Worm (Caenorhabditis elegans) whole organism, young adult: Measurements from ENCODE around the gene col-178.

Experiments used
- B0035.1 ChIP-seq: sonication (generic microtip); optimal IDR thresholded peaks from 2 replicates; lab custom pipeline; 2016; ENCODE audit warnings: missing genetic modification characterization, mild to moderate bottlenecking, missing compliant biosample characterization, missing genotype, missing genetic modification reagents
- B0261.1 ChIP-seq: sonication (generic microtip); optimal IDR thresholded peaks from 2 replicates; lab custom pipeline; 2016; ENCODE audit warnings: mild to moderate bottlenecking, missing genetic modification characterization, moderate library complexity, missing compliant biosample characterization
- D2030.7 ChIP-seq: fragments of 200-800 bp; sonication (Bioruptor generic); IDR thresholded peaks from 2 replicates; pipeline ENCODE4 v1.3.6; 2022; ENCODE audit warnings: missing genetic modification reagents, missing genetic modification characterization, missing compliant biosample characterization
- F22D6.2 ChIP-seq: sonication (generic microtip); optimal IDR thresholded peaks from 2 replicates; lab custom pipeline; 2016; ENCODE audit warnings: mild to moderate bottlenecking, missing genetic modification characterization, missing compliant biosample characterization
- F33H1.4 ChIP-seq: fragments of 200-800 bp; sonication (Bioruptor generic); IDR thresholded peaks from 2 replicates; pipeline ENCODE4 v1.3.6; 2022; ENCODE audit warnings: missing genetic modification reagents, missing genetic modification characterization, missing compliant biosample characterization
- F39B2.1 ChIP-seq: fragments of 200-800 bp; sonication (Bioruptor generic); IDR thresholded peaks from 2 replicates; pipeline ENCODE4 v1.3.6; 2022; ENCODE audit warnings: missing genetic modification reagents, missing genetic modification characterization, missing compliant biosample characterization
- K11D2.4 ChIP-seq: fragments of 200-800 bp; sonication (Bioruptor generic); IDR thresholded peaks from 2 replicates; pipeline ENCODE4 v1.3.6; 2022; ENCODE audit warnings: missing genetic modification reagents, missing genetic modification characterization, missing compliant biosample characterization
- Y53G8AR.9 ChIP-seq: fragments of 200-800 bp; sonication (Bioruptor generic); conservative IDR thresholded peaks from 2 replicates; pipeline ENCODE4 v1.3.6; 2022; ENCODE audit warnings: missing genetic modification reagents, missing genetic modification characterization, missing compliant biosample characterization
- Y95B8A.8 ChIP-seq: fragments of 200-800 bp; sonication (Bioruptor generic); IDR thresholded peaks from 2 replicates; pipeline ENCODE4 v1.3.6; 2022; ENCODE audit warnings: missing genetic modification reagents, missing genetic modification characterization, missing compliant biosample characterization
- aptf-2 ChIP-seq: fragments of 200-800 bp; sonication (Bioruptor generic); conservative IDR thresholded peaks from 2 replicates; pipeline ENCODE4 v1.3.6; 2022; ENCODE audit warnings: missing genetic modification reagents, missing genetic modification characterization, missing compliant biosample characterization
- atf-7 ChIP-seq: sonication (generic microtip); optimal IDR thresholded peaks from 2 replicates; lab custom pipeline; 2017; ENCODE audit warnings: mild to moderate bottlenecking, missing genetic modification characterization, missing compliant biosample characterization
- attf-6 ChIP-seq: fragments of 200-800 bp; sonication (Bioruptor generic); IDR thresholded peaks from 2 replicates; pipeline ENCODE4 v1.3.6; 2022; ENCODE audit warnings: missing genetic modification reagents, missing genetic modification characterization, missing compliant biosample characterization
- bed-1 ChIP-seq: fragments of 200-800 bp; sonication (Bioruptor generic); IDR thresholded peaks from 2 replicates; pipeline ENCODE4 v1.3.6; 2022; ENCODE audit warnings: missing genetic modification reagents, missing genetic modification characterization, missing compliant biosample characterization
- ceh-79 ChIP-seq: sonication (generic microtip); optimal IDR thresholded peaks from 2 replicates; lab custom pipeline; 2017; ENCODE audit warnings: mild to moderate bottlenecking, missing genetic modification characterization, missing compliant biosample characterization
- ceh-91 ChIP-seq: fragments of 200-800 bp; sonication (Bioruptor generic); IDR thresholded peaks from 2 replicates; pipeline ENCODE4 v1.3.6; 2022; ENCODE audit warnings: missing genetic modification reagents, missing genetic modification characterization, missing compliant biosample characterization
- gei-17 ChIP-seq: fragments of 200-800 bp; sonication (Bioruptor generic); optimal IDR thresholded peaks from 2 replicates; lab custom pipeline; 2018; ENCODE audit warnings: mild to moderate bottlenecking, missing genetic modification characterization, missing compliant biosample characterization
- hlh-12 ChIP-seq: sonication (generic microtip); optimal IDR thresholded peaks from 2 replicates; lab custom pipeline; 2016; ENCODE audit warnings: missing genetic modification characterization, missing compliant biosample characterization
- hrde-1 ChIP-seq: sonication (generic microtip); optimal IDR thresholded peaks from 2 replicates; lab custom pipeline; 2016; ENCODE audit warnings: missing genetic modification characterization, mild to moderate bottlenecking, missing compliant biosample characterization, moderate library complexity, missing genotype, missing genetic modification reagents, borderline replicate concordance
- hsf-1 ChIP-seq: fragments of 200-800 bp; sonication (Bioruptor generic); IDR thresholded peaks from 2 replicates; pipeline ENCODE4 v1.3.6; 2022; ENCODE audit warnings: missing genetic modification reagents, missing genetic modification characterization, missing compliant biosample characterization
- lin-35 ChIP-seq, 3 experiments: fragments of 150-350 bp in 2 of 3; sonication (generic microtip) in 1 of 3; optimal IDR thresholded peaks; 2 replicates each; lab custom pipeline; 2014 to 2018; ENCODE audit warnings: missing biosample characterization in 3 of 3, missing genetic modification characterization in 3 of 3, missing genetic modification reagents in 3 of 3
- lir-1 ChIP-seq: fragments of 200-800 bp; sonication (Bioruptor generic); conservative IDR thresholded peaks from 2 replicates; pipeline ENCODE4 v1.3.6; 2022; ENCODE audit warnings: missing genetic modification reagents, missing genetic modification characterization, missing compliant biosample characterization
- madf-3 ChIP-seq: fragments of 200-800 bp; sonication (Bioruptor generic); IDR thresholded peaks from 2 replicates; pipeline ENCODE4 v1.3.6; 2022; ENCODE audit warnings: missing genetic modification reagents, missing genetic modification characterization, missing compliant biosample characterization
- madf-6 ChIP-seq: fragments of 200-800 bp; sonication (Bioruptor generic); IDR thresholded peaks from 2 replicates; pipeline ENCODE4 v1.3.6; 2022; ENCODE audit warnings: missing genetic modification reagents, missing genetic modification characterization, missing compliant biosample characterization
- madf-8 ChIP-seq: fragments of 200-800 bp; sonication (Bioruptor generic); conservative IDR thresholded peaks from 2 replicates; pipeline ENCODE4 v1.3.6; 2022; ENCODE audit warnings: missing genetic modification reagents, missing genetic modification characterization, missing compliant biosample characterization
- nfya-1 ChIP-seq: sonication (generic microtip); optimal IDR thresholded peaks from 2 replicates; lab custom pipeline; 2017; ENCODE audit warnings: antibody characterized with exemption, missing compliant biosample characterization, missing genetic modification characterization, borderline replicate concordance; ENCODE audit not compliant: insufficient read depth
- nfyb-1 ChIP-seq: fragments of 200-800 bp; sonication (Bioruptor generic); IDR thresholded peaks from 2 replicates; pipeline ENCODE4 v1.3.6; 2022; ENCODE audit warnings: missing genetic modification reagents, missing genetic modification characterization, missing compliant biosample characterization
- nhr-120 ChIP-seq: fragments of 200-800 bp; sonication (Bioruptor generic); IDR thresholded peaks from 2 replicates; pipeline ENCODE4 v1.3.6; 2022; ENCODE audit warnings: missing genetic modification characterization, missing compliant biosample characterization
- pbrm-1 ChIP-seq: fragments of 200-800 bp; sonication (Bioruptor generic); IDR thresholded peaks from 2 replicates; pipeline ENCODE4 v1.3.6; 2022; ENCODE audit warnings: missing genetic modification reagents, missing genetic modification characterization, missing compliant biosample characterization
- rec-8 ChIP-seq, 2 experiments: sonication (generic microtip); optimal IDR thresholded peaks; 2 replicates each; lab custom pipeline; 2016; ENCODE audit warnings: mild to moderate bottlenecking in 2 of 2, missing genetic modification characterization in 2 of 2, missing genetic modification reagents in 2 of 2, missing genotype in 2 of 2, missing biosample characterization in 1 of 2, missing compliant biosample characterization in 1 of 2, moderate library complexity in 1 of 2
- repo-1 ChIP-seq: sonication (generic microtip); optimal IDR thresholded peaks from 2 replicates; lab custom pipeline; 2017; ENCODE audit warnings: mild to moderate bottlenecking, missing genetic modification characterization, missing compliant biosample characterization
- snpc-1.1 ChIP-seq: sonication (generic microtip); optimal IDR thresholded peaks from 2 replicates; lab custom pipeline; 2017; ENCODE audit warnings: missing genetic modification characterization, mild to moderate bottlenecking, missing compliant biosample characterization, antibody characterized with exemption, moderate library complexity, missing genotype, missing genetic modification reagents; ENCODE audit not compliant: insufficient read depth
- snpc-4 ChIP-seq, 5 experiments: fragments of 150-350 bp in 1 of 5; sonication (generic microtip) in 4 of 5; optimal IDR thresholded peaks; 2 replicates each; lab custom pipeline; 2014 to 2018; ENCODE audit warnings: missing genetic modification characterization in 5 of 5, missing biosample characterization in 3 of 5, antibody characterized with exemption in 2 of 5, mild to moderate bottlenecking in 2 of 5, missing compliant biosample characterization in 2 of 5, missing genotype in 2 of 5, moderate library complexity in 2 of 5, missing genetic modification reagents in 1 of 5
- sptf-2 ChIP-seq: fragments of 200-800 bp; sonication (Bioruptor generic); optimal IDR thresholded peaks from 2 replicates; lab custom pipeline; 2018; ENCODE audit warnings: mild to moderate bottlenecking, missing genetic modification characterization, missing compliant biosample characterization
- tbx-9 ChIP-seq: sonication (generic microtip); optimal IDR thresholded peaks from 2 replicates; lab custom pipeline; 2016; ENCODE audit warnings: borderline replicate concordance, missing genetic modification characterization, inconsistent platforms, missing compliant biosample characterization
- tlf-1 ChIP-seq: fragments of 200-800 bp; sonication (Bioruptor generic); optimal IDR thresholded peaks from 2 replicates; lab custom pipeline; 2018; ENCODE audit warnings: mild to moderate bottlenecking, missing genetic modification characterization, missing compliant biosample characterization
- unc-130 ChIP-seq: sonication (generic microtip); optimal IDR thresholded peaks from 2 replicates; lab custom pipeline; 2016; ENCODE audit warnings: missing genetic modification reagents, missing genetic modification characterization, missing compliant biosample characterization
- xnd-1 ChIP-seq: sonication (generic microtip); optimal IDR thresholded peaks from 2 replicates; lab custom pipeline; 2016; ENCODE audit warnings: missing genotype, missing genetic modification reagents, missing genetic modification characterization, missing compliant biosample characterization
- ztf-18 ChIP-seq: sonication (generic microtip); optimal IDR thresholded peaks from 2 replicates; lab custom pipeline; 2016; ENCODE audit warnings: missing genotype, mild to moderate bottlenecking, missing genetic modification characterization, missing compliant biosample characterization
- ztf-25 ChIP-seq: fragments of 200-800 bp; sonication (Bioruptor generic); IDR thresholded peaks from 2 replicates; pipeline ENCODE4 v1.3.6; 2022; ENCODE audit warnings: missing genetic modification reagents, missing genetic modification characterization, missing compliant biosample characterization

The col-178 gene

ce11 chrX:11241479-11241878 is 42.2 kb downstream of the col-178 start:
- no peak for TF ChIP-seq rec-8 (tag; optimal IDR thresholded peaks at IDR 0.05; lab: Kevin White, UChicago)
- no peak for TF ChIP-seq repo-1 (tag; lab: Kevin White, UChicago)
- no peak for TF ChIP-seq K11D2.4 (GFP tag; lab: Robert Waterston, UW)
- TF ChIP-seq lir-1 = no peak
- TF ChIP-seq snpc-4 (GFP tag; optimal IDR thresholded peaks at IDR 0.05; lab: Kevin White, UChicago) = no peak
- TF ChIP-seq snpc-4 (tag; optimal IDR thresholded peaks at IDR 0.05; lab: Kevin White, UChicago) = no peak
- no peak for TF ChIP-seq ztf-25 (GFP tag; lab: Robert Waterston, UW)
- no peak for TF ChIP-seq madf-8 (GFP tag; lab: Robert Waterston, UW)
- TF ChIP-seq snpc-1.1 (tag; lab: Kevin White, UChicago) = no peak
- no peak for TF ChIP-seq gei-17 (GFP tag; lab: Kevin White, UChicago)
- TF ChIP-seq Y95B8A.8 (GFP tag; lab: Robert Waterston, UW) = no peak
- no peak for TF ChIP-seq nhr-120 (GFP tag; lab: Robert Waterston, UW)

- TF ChIP-seq ztf-25 (GFP tag; lab: Robert Waterston, UW) = no peak
- TF ChIP-seq ceh-91 (GFP tag; lab: Robert Waterston, UW) = no peak
- no peak for TF ChIP-seq gei-17 (GFP tag; lab: Kevin White, UChicago)
- TF ChIP-seq ceh-79 = no peak
- no peak for TF ChIP-seq snpc-1.1 (tag; lab: Kevin White, UChicago)
- no peak for TF ChIP-seq nfyb-1 (GFP tag; lab: Robert Waterston, UW)
- TF ChIP-seq hrde-1 (tag; lab: Kevin White, UChicago) = no peak
- no peak for TF ChIP-seq hlh-12 (tag; lab: Kevin White, UChicago)
- no peak for TF ChIP-seq aptf-2 (GFP tag; lab: Robert Waterston, UW)
- TF ChIP-seq B0035.1 = no peak
- TF ChIP-seq F39B2.1 (GFP tag; lab: Robert Waterston, UW) = no peak
- TF ChIP-seq tlf-1 (GFP tag; lab: Kevin White, UChicago) = no peak
- no peak for TF ChIP-seq madf-3
- TF ChIP-seq tbx-9 (tag; lab: Kevin White, UChicago) = no peak
- no peak for TF ChIP-seq hsf-1 (GFP tag; lab: Robert Waterston, UW)
- TF ChIP-seq D2030.7 (GFP tag; lab: Robert Waterston, UW) = no peak
- no peak for TF ChIP-seq F22D6.2 (tag; lab: Kevin White, UChicago)
- no peak for TF ChIP-seq ztf-18 (tag; lab: Kevin White, UChicago)
- TF ChIP-seq B0261.1 = no peak
These were observed 44.3 kb downstream of the col-178 start for ce11 chrX:11243604-11244003.

DNA sequence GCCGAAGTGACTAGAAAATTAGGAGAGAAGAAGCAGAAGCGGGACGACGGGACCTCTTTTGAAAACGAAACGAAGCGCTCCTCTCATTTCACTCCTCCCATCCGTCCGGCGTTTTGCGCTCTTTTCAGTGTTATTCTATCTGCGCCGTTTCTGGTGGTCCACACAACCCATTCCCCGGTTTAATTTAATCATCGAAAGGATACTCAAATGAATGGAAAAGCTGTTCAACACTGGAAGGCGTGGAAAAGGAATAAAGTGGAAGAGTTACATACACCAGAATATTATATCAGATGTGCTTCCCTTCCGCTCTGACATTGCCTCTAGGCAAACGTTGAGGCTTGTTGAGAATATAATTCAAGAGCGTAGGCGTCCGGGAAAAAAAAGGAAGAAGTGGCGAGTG is 45.8 kb downstream of the col-178 start:
- TF ChIP-seq xnd-1 (tag; lab: Kevin White, UChicago) = no peak
- no peak for TF ChIP-seq atf-7 (tag; lab: Kevin White, UChicago)
- TF ChIP-seq unc-130 (GFP tag; lab: Kevin White, UChicago) = no peak
- no peak for TF ChIP-seq F33H1.4 (GFP tag; lab: Robert Waterston, UW)
- TF ChIP-seq sptf-2 (GFP tag; lab: Kevin White, UChicago) = no peak
- no peak for TF ChIP-seq nfya-1 (tag; lab: Kevin White, UChicago)
- no peak for TF ChIP-seq madf-6 (GFP tag; lab: Robert Waterston, UW)
- TF ChIP-seq lin-35 (GFP tag; optimal IDR thresholded peaks at IDR 0.05; lab: Kevin White, UChicago) = no peak
- no peak for TF ChIP-seq pbrm-1 (GFP tag; lab: Robert Waterston, UW)
- no peak for TF ChIP-seq attf-6 (GFP tag; lab: Robert Waterston, UW)
- TF ChIP-seq bed-1 (GFP tag; lab: Robert Waterston, UW) = no peak
- no peak for TF ChIP-seq Y53G8AR.9 (GFP tag; lab: Robert Waterston, UW)
- TF ChIP-seq, all 124 proteins: peak for 0
